Worm (Caenorhabditis elegans) whole organism, young adult: Measurements from ENCODE around the gene F47C12.8.

Experiments
- B0035.1 ChIP-seq: sonication (generic microtip); optimal IDR thresholded peaks from 2 replicates; lab custom pipeline; 2016; ENCODE audit warnings: missing genetic modification characterization, mild to moderate bottlenecking, missing compliant biosample characterization, missing genotype, missing genetic modification reagents
- B0336.3 ChIP-seq: fragments of 200-800 bp; sonication (Bioruptor generic); IDR thresholded peaks from 2 replicates; pipeline ENCODE4 v1.3.6; 2022; ENCODE audit warnings: missing genetic modification characterization, missing compliant biosample characterization
- D2030.7 ChIP-seq: fragments of 200-800 bp; sonication (Bioruptor generic); IDR thresholded peaks from 2 replicates; pipeline ENCODE4 v1.3.6; 2022; ENCODE audit warnings: missing genetic modification reagents, missing genetic modification characterization, missing compliant biosample characterization
- F37B4.10 ChIP-seq: fragments of 200-800 bp; sonication (Bioruptor generic); IDR thresholded peaks from 2 replicates; pipeline ENCODE4 v1.3.6; 2022; ENCODE audit warnings: missing genetic modification characterization, missing compliant biosample characterization
- Y53G8AR.9 ChIP-seq: fragments of 200-800 bp; sonication (Bioruptor generic); conservative IDR thresholded peaks from 2 replicates; pipeline ENCODE4 v1.3.6; 2022; ENCODE audit warnings: missing genetic modification reagents, missing genetic modification characterization, missing compliant biosample characterization
- Y56A3A.18 ChIP-seq: fragments of 200-800 bp; sonication (Bioruptor generic); IDR thresholded peaks from 2 replicates; pipeline ENCODE4 v1.3.6; 2022; ENCODE audit warnings: missing genetic modification reagents, missing genetic modification characterization, missing compliant biosample characterization
- Y95B8A.8 ChIP-seq: fragments of 200-800 bp; sonication (Bioruptor generic); IDR thresholded peaks from 2 replicates; pipeline ENCODE4 v1.3.6; 2022; ENCODE audit warnings: missing genetic modification reagents, missing genetic modification characterization, missing compliant biosample characterization
- ama-1 ChIP-seq, 3 experiments: fragments of 150-350 bp in 1 of 3; sonication (generic microtip) in 2 of 3; optimal IDR thresholded peaks; 2 replicates each; lab custom pipeline; 2014 to 2018; ENCODE audit warnings: missing biosample characterization in 2 of 3, missing genetic modification characterization in 2 of 3, missing genetic modification reagents in 2 of 3
- attf-6 ChIP-seq: fragments of 200-800 bp; sonication (Bioruptor generic); IDR thresholded peaks from 2 replicates; pipeline ENCODE4 v1.3.6; 2022; ENCODE audit warnings: missing genetic modification reagents, missing genetic modification characterization, missing compliant biosample characterization
- bed-1 ChIP-seq: fragments of 200-800 bp; sonication (Bioruptor generic); IDR thresholded peaks from 2 replicates; pipeline ENCODE4 v1.3.6; 2022; ENCODE audit warnings: missing genetic modification reagents, missing genetic modification characterization, missing compliant biosample characterization
- bed-2 ChIP-seq: fragments of 200-800 bp; sonication (Bioruptor generic); IDR thresholded peaks from 2 replicates; pipeline ENCODE4 v1.3.6; 2022; ENCODE audit warnings: missing genetic modification reagents, missing genetic modification characterization, missing compliant biosample characterization
- cebp-1 ChIP-seq, 2 experiments: fragments of 200-800 bp in 1 of 2; sonication (Bioruptor generic) in 1 of 2; sonication (generic microtip) in 1 of 2; IDR thresholded peaks in 1 of 2; optimal IDR thresholded peaks in 1 of 2; 2 replicates each; pipeline versions ENCODE4 v1.3.6 to Lab custom; 2017 to 2022; ENCODE audit warnings: missing compliant biosample characterization in 2 of 2, missing genetic modification characterization in 2 of 2, mild to moderate bottlenecking in 1 of 2, missing genetic modification reagents in 1 of 2, moderate library complexity in 1 of 2
- cebp-2 ChIP-seq: fragments of 200-800 bp; sonication (Bioruptor generic); IDR thresholded peaks from 2 replicates; pipeline ENCODE4 v1.3.6; 2022; ENCODE audit warnings: missing genetic modification characterization, missing compliant biosample characterization
- ceh-100 ChIP-seq: fragments of 200-800 bp; sonication (Bioruptor generic); IDR thresholded peaks from 2 replicates; pipeline ENCODE4 v1.3.6; 2022; ENCODE audit warnings: missing genetic modification reagents, missing genetic modification characterization, missing compliant biosample characterization
- ceh-40 ChIP-seq: fragments of 200-800 bp; sonication (Bioruptor generic); IDR thresholded peaks from 2 replicates; pipeline ENCODE4 v1.3.6; 2022; ENCODE audit warnings: missing genetic modification characterization, missing compliant biosample characterization
- chd-7 ChIP-seq: sonication (generic microtip); optimal IDR thresholded peaks from 2 replicates; lab custom pipeline; 2016; ENCODE audit warnings: mild to moderate bottlenecking, missing genetic modification characterization, moderate library complexity, missing compliant biosample characterization
- dpl-1 ChIP-seq: fragments of 150-350 bp; optimal IDR thresholded peaks from 2 replicates; lab custom pipeline; 2014; ENCODE audit warnings: missing biosample characterization, missing genetic modification reagents, missing genetic modification characterization
- egrh-3 ChIP-seq: fragments of 200-800 bp; sonication (Bioruptor generic); IDR thresholded peaks from 2 replicates; pipeline ENCODE4 v1.3.6; 2022; ENCODE audit warnings: missing genetic modification reagents, missing genetic modification characterization, missing compliant biosample characterization
- ekl-4 ChIP-seq: fragments of 200-800 bp; sonication (Bioruptor generic); IDR thresholded peaks from 2 replicates; pipeline ENCODE4 v1.3.6; 2022; ENCODE audit warnings: missing genetic modification reagents, missing genetic modification characterization, missing compliant biosample characterization
- him-1 ChIP-seq: sonication (generic microtip); optimal IDR thresholded peaks from 2 replicates; lab custom pipeline; 2016; ENCODE audit warnings: missing genotype, missing genetic modification reagents, missing genetic modification characterization, missing compliant biosample characterization
- hmg-1.2 ChIP-seq: fragments of 200-800 bp; sonication (Bioruptor generic); IDR thresholded peaks from 2 replicates; pipeline ENCODE4 v1.3.6; 2022; ENCODE audit warnings: missing genetic modification reagents, missing genetic modification characterization, missing compliant biosample characterization
- let-526 ChIP-seq: fragments of 200-800 bp; sonication (Bioruptor generic); IDR thresholded peaks from 2 replicates; pipeline ENCODE4 v1.3.6; 2022; ENCODE audit warnings: missing genetic modification reagents, missing genetic modification characterization, missing compliant biosample characterization
- lin-26 ChIP-seq: fragments of 200-800 bp; sonication (Bioruptor generic); IDR thresholded peaks from 2 replicates; pipeline ENCODE4 v1.3.6; 2022; ENCODE audit warnings: missing genetic modification reagents, missing genetic modification characterization, missing compliant biosample characterization
- lin-54 ChIP-seq: fragments of 200-800 bp; sonication (Bioruptor generic); optimal IDR thresholded peaks from 2 replicates; lab custom pipeline; 2018; ENCODE audit warnings: mild to moderate bottlenecking, missing genetic modification characterization, missing compliant biosample characterization
- madf-10 ChIP-seq: sonication (generic microtip); optimal IDR thresholded peaks from 2 replicates; lab custom pipeline; 2016; ENCODE audit warnings: mild to moderate bottlenecking, missing genetic modification characterization, missing compliant biosample characterization
- madf-3 ChIP-seq: fragments of 200-800 bp; sonication (Bioruptor generic); IDR thresholded peaks from 2 replicates; pipeline ENCODE4 v1.3.6; 2022; ENCODE audit warnings: missing genetic modification reagents, missing genetic modification characterization, missing compliant biosample characterization
- mcd-1 ChIP-seq: fragments of 200-800 bp; sonication (Bioruptor generic); IDR thresholded peaks from 2 replicates; pipeline ENCODE4 v1.3.6; 2022; ENCODE audit warnings: missing genetic modification reagents, missing genetic modification characterization, missing compliant biosample characterization
- nfyb-1 ChIP-seq: fragments of 200-800 bp; sonication (Bioruptor generic); IDR thresholded peaks from 2 replicates; pipeline ENCODE4 v1.3.6; 2022; ENCODE audit warnings: missing genetic modification reagents, missing genetic modification characterization, missing compliant biosample characterization
- nhr-120 ChIP-seq: fragments of 200-800 bp; sonication (Bioruptor generic); IDR thresholded peaks from 2 replicates; pipeline ENCODE4 v1.3.6; 2022; ENCODE audit warnings: missing genetic modification characterization, missing compliant biosample characterization
- nhr-179 ChIP-seq: sonication (generic microtip); optimal IDR thresholded peaks from 2 replicates; lab custom pipeline; 2016; ENCODE audit warnings: mild to moderate bottlenecking, missing genetic modification characterization, missing compliant biosample characterization
- snpc-1.3 ChIP-seq: sonication (generic microtip); optimal IDR thresholded peaks from 2 replicates; lab custom pipeline; 2017; ENCODE audit warnings: missing genetic modification characterization, mild to moderate bottlenecking, missing compliant biosample characterization, antibody characterized with exemption, moderate library complexity, missing genotype, missing genetic modification reagents; ENCODE audit not compliant: insufficient read depth
- unc-62 ChIP-seq: fragments of 150-350 bp; optimal IDR thresholded peaks from 2 replicates; lab custom pipeline; 2014; ENCODE audit warnings: missing biosample characterization, missing genetic modification reagents, missing genetic modification characterization
- zfh-2 ChIP-seq: fragments of 200-800 bp; sonication (Bioruptor generic); conservative IDR thresholded peaks from 2 replicates; pipeline ENCODE4 v1.3.6; 2022; ENCODE audit warnings: missing genetic modification reagents, missing genetic modification characterization, missing compliant biosample characterization
- ztf-18 ChIP-seq: sonication (generic microtip); optimal IDR thresholded peaks from 2 replicates; lab custom pipeline; 2016; ENCODE audit warnings: missing genotype, mild to moderate bottlenecking, missing genetic modification characterization, missing compliant biosample characterization
- ztf-28 ChIP-seq: fragments of 200-800 bp; sonication (Bioruptor generic); IDR thresholded peaks from 2 replicates; pipeline ENCODE4 v1.3.6; 2022; ENCODE audit warnings: missing genetic modification reagents, missing genetic modification characterization, missing compliant biosample characterization

F47C12.8 gene

ce11 chrIV:4018692-4019387 is 20.4 kb upstream of the F47C12.8 start (continued):
- TF ChIP-seq nfyb-1 (GFP tag; lab: Robert Waterston, UW) (no peak), B0336.3 (GFP tag; lab: Robert Waterston, UW) (no peak)

DNA sequence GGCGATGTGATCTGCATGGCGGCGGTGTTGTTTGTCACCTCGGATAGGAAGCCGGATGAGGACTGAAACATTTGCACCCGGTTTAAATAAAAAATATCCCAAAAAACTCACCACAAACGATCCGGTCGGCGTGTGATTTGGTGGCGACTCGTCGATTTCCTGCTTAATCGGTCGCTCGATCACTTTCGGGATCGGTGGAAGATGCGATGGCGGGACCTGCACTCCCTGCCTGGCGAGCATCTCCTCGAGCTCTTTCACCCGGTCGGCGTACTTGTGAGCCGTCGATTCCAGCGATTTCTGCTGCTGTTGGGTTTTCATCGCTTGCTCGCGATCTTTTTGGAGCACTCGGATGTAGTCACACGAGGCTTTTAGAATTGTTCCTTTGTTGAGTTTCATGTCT is 18.3 kb upstream of the F47C12.8 start:
- no peak for TF ChIP-seq madf-3 (GFP tag; lab: Robert Waterston, UW)
- peak; percentile 43; the same call in 1 of the 2 replicates for TF ChIP-seq egrh-3 (GFP tag; lab: Robert Waterston, UW)
- 0 out of 2 replicates have a peak, but pooled peaks have one; percentile 38 for TF ChIP-seq nfyb-1 (GFP tag; lab: Robert Waterston, UW)
- peak; percentile 73 for TF ChIP-seq zfh-2 (GFP tag; lab: Robert Waterston, UW)

ce11 chrIV:4015660-4016059 is 17.2 kb upstream of the F47C12.8 start:
- TF ChIP-seq chd-7 (tag; lab: Kevin White, UChicago) (no peak), let-526 (GFP tag; lab: Robert Waterston, UW) (no peak), ztf-18 (no peak)

ce11 chrIV:4014341-4014826 is 16.0 kb upstream of the F47C12.8 start:
- no peak for TF ChIP-seq chd-7 (tag; lab: Kevin White, UChicago)
- peak; percentile 73 for TF ChIP-seq Y53G8AR.9 (GFP tag; lab: Robert Waterston, UW)
- TF ChIP-seq D2030.7 (GFP tag; lab: Robert Waterston, UW): no peak
- 0 out of 2 replicates have a peak, but pooled peaks have one; percentile 17 for TF ChIP-seq zfh-2 (GFP tag; lab: Robert Waterston, UW)
- TF ChIP-seq F37B4.10 (GFP tag; lab: Robert Waterston, UW): no peak
- TF ChIP-seq lin-26 (GFP tag; lab: Robert Waterston, UW): 0 out of 2 replicates have a peak, but pooled peaks have one; percentile 18
- TF ChIP-seq B0336.3 (GFP tag; lab: Robert Waterston, UW): no peak
- TF ChIP-seq ztf-28 (GFP tag; lab: Robert Waterston, UW): peak; percentile 9; the same call in 1 of the 2 replicates
- no peak for TF ChIP-seq madf-10 (tag; lab: Kevin White, UChicago)
- 0 out of 2 replicates have a peak, but pooled peaks have one; percentile 47 for TF ChIP-seq cebp-2 (GFP tag; lab: Robert Waterston, UW)
- TF ChIP-seq ceh-100 (GFP tag; lab: Robert Waterston, UW): peak; percentile 33
- TF ChIP-seq unc-62 (GFP tag; lab: Kevin White, UChicago): no peak
- TF ChIP-seq dpl-1 (GFP tag; lab: Kevin White, UChicago): no peak
- TF ChIP-seq him-1 (tag; lab: Kevin White, UChicago): no peak
- TF ChIP-seq ama-1 (optimal IDR thresholded peaks at IDR 0.05; lab: Kevin White, UChicago): no peak
- TF ChIP-seq ama-1 (GFP tag; optimal IDR thresholded peaks at IDR 0.05; lab: Kevin White, UChicago): peak in 1 of 2 experiments; percentile 63
- TF ChIP-seq cebp-1 (GFP tag; IDR thresholded peaks at IDR 0.05; lab: Robert Waterston, UW): no peak
- TF ChIP-seq cebp-1 (tag; optimal IDR thresholded peaks at IDR 0.05; lab: Kevin White, UChicago): peak; percentile 22
- TF ChIP-seq ekl-4: 0 out of 2 replicates have a peak, but pooled peaks have one; percentile 24
- TF ChIP-seq nfyb-1 (GFP tag; lab: Robert Waterston, UW): 0 out of 2 replicates have a peak, but pooled peaks have one; percentile 46
- no peak for TF ChIP-seq madf-3 (GFP tag; lab: Robert Waterston, UW)
- 0 out of 2 replicates have a peak, but pooled peaks have one; percentile 45 for TF ChIP-seq ceh-40 (GFP tag; lab: Robert Waterston, UW)
- TF ChIP-seq hmg-1.2 (GFP tag; lab: Robert Waterston, UW): no peak
- peak; percentile 32; the same call in 1 of the 2 replicates for TF ChIP-seq egrh-3 (GFP tag; lab: Robert Waterston, UW)
- 0 out of 2 replicates have a peak, but pooled peaks have one; percentile 73 for TF ChIP-seq Y56A3A.18 (GFP tag; lab: Robert Waterston, UW)
- no peak for TF ChIP-seq snpc-1.3 (tag; lab: Kevin White, UChicago)
- TF ChIP-seq B0035.1: no peak
- TF ChIP-seq nhr-179 (tag; lab: Kevin White, UChicago): no peak
- no peak for TF ChIP-seq ztf-18
- peak; percentile 45 for TF ChIP-seq mcd-1 (GFP tag; lab: Robert Waterston, UW)
- 0 out of 2 replicates have a peak, but pooled peaks have one; percentile 18 for TF ChIP-seq Y95B8A.8
- 0 out of 2 replicates have a peak, but pooled peaks have one; percentile 33 for TF ChIP-seq nhr-120 (GFP tag; lab: Robert Waterston, UW)
- TF ChIP-seq bed-1 (GFP tag; lab: Robert Waterston, UW): 0 out of 2 replicates have a peak, but pooled peaks have one; percentile 61
- 0 out of 2 replicates have a peak, but pooled peaks have one; percentile 49 for TF ChIP-seq attf-6 (GFP tag; lab: Robert Waterston, UW)
- TF ChIP-seq lin-54 (GFP tag; lab: Kevin White, UChicago): peak; percentile 11
- 0 out of 2 replicates have a peak, but pooled peaks have one; percentile 10 for TF ChIP-seq bed-2
